Worm (Caenorhabditis elegans) whole organism, L1 larva: ENCODE results near the gene shk-1.

Source experiments
- C34B4.2 ChIP-seq: sonication (generic microtip); optimal IDR thresholded peaks from 2 replicates; lab custom pipeline; 2017; ENCODE audit warnings: mild to moderate bottlenecking, missing genetic modification characterization, missing compliant biosample characterization
- aly-2 ChIP-seq: fragments of 150-350 bp; optimal IDR thresholded peaks from 2 replicates; lab custom pipeline; 2014; ENCODE audit warnings: missing biosample characterization, missing genetic modification characterization
- ama-1 ChIP-seq: fragments of 150-350 bp; optimal IDR thresholded peaks from 2 replicates; lab custom pipeline; 2014
- ces-1 ChIP-seq: fragments of 150-350 bp; optimal IDR thresholded peaks from 2 replicates; lab custom pipeline; 2014; ENCODE audit warnings: missing biosample characterization, missing genetic modification reagents, missing genetic modification characterization
- elt-3 ChIP-seq, 6 experiments: fragments of 150-350 bp in 1 of 6; sonication (generic microtip); optimal IDR thresholded peaks; 2 replicates each; lab custom pipeline; 2017 to 2018; ENCODE audit warnings: missing biosample characterization in 6 of 6, missing genetic modification characterization in 6 of 6, inconsistent platforms in 1 of 6
- lin-39 ChIP-seq: fragments of 150-350 bp; optimal IDR thresholded peaks from 2 replicates; lab custom pipeline; 2014; ENCODE audit warnings: missing biosample characterization, missing genetic modification reagents, missing genetic modification characterization
- lir-3 ChIP-seq: sonication (generic microtip); optimal IDR thresholded peaks from 2 replicates; lab custom pipeline; 2016; ENCODE audit warnings: mild to moderate bottlenecking, missing genetic modification characterization, moderate library complexity, missing compliant biosample characterization; ENCODE audit not compliant: poor library complexity
- nhr-12 ChIP-seq: sonication (generic microtip); optimal IDR thresholded peaks from 2 replicates; lab custom pipeline; 2017; ENCODE audit warnings: missing biosample characterization, missing genetic modification characterization
- nhr-77 ChIP-seq: fragments of 150-350 bp; optimal IDR thresholded peaks from 2 replicates; lab custom pipeline; 2014; ENCODE audit warnings: missing biosample characterization, missing genetic modification characterization
- pag-3 ChIP-seq: sonication (generic microtip); optimal IDR thresholded peaks from 2 replicates; lab custom pipeline; 2017; ENCODE audit warnings: missing genetic modification characterization, mild to moderate bottlenecking, missing compliant biosample characterization, antibody characterized with exemption, borderline replicate concordance; ENCODE audit not compliant: insufficient read depth
- snpc-4 ChIP-seq: fragments of 150-350 bp; optimal IDR thresholded peaks from 2 replicates; lab custom pipeline; 2014; ENCODE audit warnings: missing biosample characterization, missing genetic modification characterization
- swsn-7 ChIP-seq: sonication (generic microtip); optimal IDR thresholded peaks from 2 replicates; lab custom pipeline; 2016; ENCODE audit warnings: missing genetic modification characterization, missing compliant biosample characterization

ce11 chrII:9729866-9730265 lies 28.2 kb upstream of the shk-1 start:
- TF ChIP-seq aly-2, result no peak
- no peak for TF ChIP-seq C34B4.2 (tag; lab: Kevin White, UChicago)
- no peak for TF ChIP-seq lir-3 (tag; lab: Kevin White, UChicago)
- TF ChIP-seq elt-3 (tag; optimal IDR thresholded peaks at IDR 0.05; lab: Kevin White, UChicago), result no peak
- TF ChIP-seq lin-39 (tag; lab: Kevin White, UChicago), result no peak
- TF ChIP-seq ama-1 (lab: Kevin White, UChicago), result no peak
- TF ChIP-seq nhr-12 (tag; lab: Kevin White, UChicago), result no peak
- no peak for TF ChIP-seq pag-3 (tag; lab: Kevin White, UChicago)
- TF ChIP-seq snpc-4 (tag; lab: Kevin White, UChicago), result no peak
- TF ChIP-seq swsn-7 (tag; lab: Kevin White, UChicago), result no peak
- no peak for TF ChIP-seq ces-1 (GFP tag; lab: Kevin White, UChicago)
- no peak for TF ChIP-seq nhr-77
